Worm (Caenorhabditis elegans): ENCODE results near the gene tag-18.

The tag-18 gene

ce11 chrX:3758399-3758798 is 24.6 kb upstream of the tag-18 start, which contains the start of gene T14G12.12:
T14G12.12 (minus strand) TSS chrX:3758499.
- TF ChIP-seq flt-1 (GFP tag; IDR thresholded peaks at IDR 0.05) = no peak
- no peak for TF ChIP-seq med-1 (GFP tag; optimal IDR thresholded peaks at IDR 0.05; ENCODE audit: insufficient read depth)
- no peak for TF ChIP-seq tab-1 (GFP tag; IDR thresholded peaks at IDR 0.05)
- TF ChIP-seq ref-1 (GFP tag; conservative IDR thresholded peaks at IDR 0.05) = no peak
- TF ChIP-seq ztf-23 (GFP tag; IDR thresholded peaks at IDR 0.05) = no peak
- no peak for TF ChIP-seq T22C8.4 (GFP tag; IDR thresholded peaks at IDR 0.05)
- no peak for TF ChIP-seq ztf-29 (GFP tag; IDR thresholded peaks at IDR 0.05)
- no peak for TF ChIP-seq klf-2 (GFP tag; conservative IDR thresholded peaks at IDR 0.05)
- no peak for TF ChIP-seq cog-1 (tag; optimal IDR thresholded peaks at IDR 0.05)

ce11 chrX:3756238-3756637 is 22.4 kb upstream of the tag-18 start:
- TF ChIP-seq tab-1 (GFP tag; IDR thresholded peaks at IDR 0.05) (no peak), ztf-29 (GFP tag; IDR thresholded peaks at IDR 0.05) (no peak), ztf-23 (GFP tag; IDR thresholded peaks at IDR 0.05) (no peak), cog-1 (tag; optimal IDR thresholded peaks at IDR 0.05) (no peak), klf-2 (GFP tag; conservative IDR thresholded peaks at IDR 0.05) (no peak), ref-1 (GFP tag; conservative IDR thresholded peaks at IDR 0.05) (no peak), flt-1 (GFP tag; IDR thresholded peaks at IDR 0.05) (no peak), T22C8.4 (GFP tag; IDR thresholded peaks at IDR 0.05) (no peak), med-1 (GFP tag; optimal IDR thresholded peaks at IDR 0.05; ENCODE audit: insufficient read depth) (no peak)

DNA sequence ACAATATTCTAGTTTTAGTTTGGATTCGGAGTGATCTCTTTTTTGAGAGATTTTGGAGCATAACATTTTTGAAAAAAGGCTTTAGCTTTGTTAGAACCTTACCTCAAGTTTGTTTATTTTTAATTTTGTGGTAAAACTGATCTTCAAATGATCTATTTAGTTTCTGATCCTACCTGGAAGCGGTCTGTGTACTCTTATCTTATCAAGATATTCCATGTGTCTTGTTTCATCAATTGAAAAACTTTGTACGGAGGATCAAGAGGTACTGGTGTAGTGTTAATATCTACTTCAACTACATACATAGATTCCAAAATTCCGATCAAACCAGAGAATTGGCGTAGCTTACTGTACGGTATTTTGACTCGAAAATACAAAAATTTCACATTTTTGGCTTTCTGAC is 21.9 kb upstream of the tag-18 start:
- TF ChIP-seq cog-1 (tag; optimal IDR thresholded peaks at IDR 0.05) (no peak), tab-1 (GFP tag; IDR thresholded peaks at IDR 0.05) (no peak), T22C8.4 (GFP tag; IDR thresholded peaks at IDR 0.05) (no peak), ztf-29 (GFP tag; IDR thresholded peaks at IDR 0.05) (no peak), med-1 (GFP tag; optimal IDR thresholded peaks at IDR 0.05; ENCODE audit: insufficient read depth) (no peak), ztf-23 (GFP tag; IDR thresholded peaks at IDR 0.05) (no peak), flt-1 (GFP tag; IDR thresholded peaks at IDR 0.05) (no peak), klf-2 (GFP tag; conservative IDR thresholded peaks at IDR 0.05) (no peak)

- no peak for TF ChIP-seq med-1 (GFP tag; optimal IDR thresholded peaks at IDR 0.05; ENCODE audit: insufficient read depth)
- TF ChIP-seq klf-2 (GFP tag; conservative IDR thresholded peaks at IDR 0.05) = no peak
- 0 out of 2 replicates have a peak, but pooled peaks have one; percentile 11 for TF ChIP-seq tab-1 (GFP tag; IDR thresholded peaks at IDR 0.05)
- no peak for TF ChIP-seq ztf-23 (GFP tag; IDR thresholded peaks at IDR 0.05)
These were observed 18.6 kb upstream of the tag-18 start for ce11 chrX:3752443-3752842.

- TF ChIP-seq ztf-29 (GFP tag; IDR thresholded peaks at IDR 0.05) (no peak), T22C8.4 (GFP tag; IDR thresholded peaks at IDR 0.05) (no peak), cog-1 (tag; optimal IDR thresholded peaks at IDR 0.05) (no peak), med-1 (GFP tag; optimal IDR thresholded peaks at IDR 0.05; ENCODE audit: insufficient read depth) (no peak), tab-1 (GFP tag; IDR thresholded peaks at IDR 0.05) (no peak), klf-2 (GFP tag; conservative IDR thresholded peaks at IDR 0.05) (no peak), ztf-23 (GFP tag; IDR thresholded peaks at IDR 0.05) (no peak), ref-1 (GFP tag; conservative IDR thresholded peaks at IDR 0.05) (no peak), flt-1 (GFP tag; IDR thresholded peaks at IDR 0.05) (no peak)
These were observed 17.5 kb upstream of the tag-18 start for ce11 chrX:3751370-3751769.

- TF ChIP-seq tab-1 (GFP tag; IDR thresholded peaks at IDR 0.05) (no peak), klf-2 (GFP tag; conservative IDR thresholded peaks at IDR 0.05) (no peak), T22C8.4 (GFP tag; IDR thresholded peaks at IDR 0.05) (no peak), med-1 (GFP tag; optimal IDR thresholded peaks at IDR 0.05; ENCODE audit: insufficient read depth) (no peak), flt-1 (GFP tag; IDR thresholded peaks at IDR 0.05) (no peak), ztf-29 (GFP tag; IDR thresholded peaks at IDR 0.05) (no peak), cog-1 (tag; optimal IDR thresholded peaks at IDR 0.05) (no peak), ztf-23 (GFP tag; IDR thresholded peaks at IDR 0.05) (no peak), ref-1 (GFP tag; conservative IDR thresholded peaks at IDR 0.05) (no peak)
These were observed 9.4 kb upstream of the tag-18 start for ce11 chrX:3743190-3743589.

DNA sequence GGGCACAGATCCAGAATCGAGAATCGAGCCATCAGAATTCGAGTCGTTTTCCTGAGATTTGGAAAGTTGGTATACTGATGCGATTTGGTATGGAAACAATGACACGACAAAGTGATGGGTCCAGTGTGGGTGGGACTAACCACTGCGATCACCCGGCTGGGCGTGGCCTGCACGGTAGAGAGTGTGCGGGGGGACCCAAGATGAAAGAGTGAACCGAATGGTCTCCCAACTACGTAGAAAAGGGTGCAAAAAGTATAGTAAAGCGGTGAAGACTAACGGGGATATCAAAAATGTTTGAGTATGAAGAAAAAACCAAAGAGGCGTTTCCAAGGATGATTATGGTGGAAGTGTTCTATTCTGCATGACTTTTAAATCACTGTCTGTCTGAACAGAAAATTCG is 8.4 kb upstream of the tag-18 start, which contains the start of gene fkh-2:
Gene fkh-2 (minus strand): TSS at position 101 of the 400 bp plus-strand sequence.
- TF ChIP-seq tab-1 (GFP tag; IDR thresholded peaks at IDR 0.05) = no peak
- no peak for TF ChIP-seq ref-1 (GFP tag; conservative IDR thresholded peaks at IDR 0.05)
- TF ChIP-seq T22C8.4 (GFP tag; IDR thresholded peaks at IDR 0.05) = no peak

DNA sequence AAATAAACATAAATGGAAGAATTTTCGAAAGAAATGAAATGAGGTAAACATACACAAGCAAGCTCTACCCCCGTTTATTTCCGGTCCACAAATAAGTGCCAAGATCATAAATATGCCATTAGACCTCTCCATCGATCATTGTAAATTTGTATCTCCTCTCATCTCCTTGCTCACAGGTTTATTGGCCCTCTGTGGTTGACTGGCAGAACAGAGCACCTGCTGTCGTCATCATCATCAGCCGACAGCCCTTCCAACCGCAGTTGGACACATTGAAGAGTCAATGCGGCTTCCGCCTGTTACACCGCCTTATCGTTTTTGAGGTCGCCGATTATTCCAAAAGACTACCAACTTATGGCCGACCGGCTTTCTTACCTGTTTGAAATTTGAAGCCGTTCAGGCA is 4.8 kb upstream of the tag-18 start:
- TF ChIP-seq klf-2 (GFP tag; conservative IDR thresholded peaks at IDR 0.05) = no peak
- no peak for TF ChIP-seq flt-1 (GFP tag; IDR thresholded peaks at IDR 0.05)
- no peak for TF ChIP-seq ztf-23 (GFP tag; IDR thresholded peaks at IDR 0.05)
- TF ChIP-seq T22C8.4 (GFP tag; IDR thresholded peaks at IDR 0.05) = no peak
- TF ChIP-seq tab-1 (GFP tag; IDR thresholded peaks at IDR 0.05) = no peak
- no peak for TF ChIP-seq cog-1 (tag; optimal IDR thresholded peaks at IDR 0.05)
- no peak for TF ChIP-seq ztf-29 (GFP tag; IDR thresholded peaks at IDR 0.05)
- TF ChIP-seq ref-1 (GFP tag; conservative IDR thresholded peaks at IDR 0.05) = no peak
- TF ChIP-seq med-1 (GFP tag; optimal IDR thresholded peaks at IDR 0.05; ENCODE audit: insufficient read depth) = no peak

DNA sequence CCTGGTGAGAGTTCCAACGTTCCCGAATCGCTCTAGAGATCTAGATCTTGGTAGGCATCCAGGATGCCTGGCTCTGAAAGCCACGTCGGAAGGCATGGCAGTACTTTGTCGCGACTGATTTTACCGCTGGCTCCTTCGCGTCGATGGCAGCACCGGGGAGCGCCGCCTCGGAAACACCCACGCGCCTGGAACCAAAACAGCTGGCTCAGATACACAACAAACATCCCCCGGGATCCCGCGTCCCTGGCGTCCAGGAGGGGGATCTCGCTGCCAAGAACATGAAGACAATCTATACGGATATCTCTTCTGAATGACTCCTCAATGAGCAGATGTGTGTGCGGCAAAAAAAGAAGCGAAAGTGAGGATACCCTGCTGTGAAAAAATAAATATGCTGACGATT is 515 bp downstream of the tag-18 start:
- TF ChIP-seq flt-1 (GFP tag; IDR thresholded peaks at IDR 0.05) = no peak
- no peak for TF ChIP-seq ref-1 (GFP tag; conservative IDR thresholded peaks at IDR 0.05)
- TF ChIP-seq ztf-23 (GFP tag; IDR thresholded peaks at IDR 0.05) = no peak
- no peak for TF ChIP-seq klf-2 (GFP tag; conservative IDR thresholded peaks at IDR 0.05)
- TF ChIP-seq med-1 (GFP tag; optimal IDR thresholded peaks at IDR 0.05; ENCODE audit: insufficient read depth) = no peak
- no peak for TF ChIP-seq ztf-29 (GFP tag; IDR thresholded peaks at IDR 0.05)
- no peak for TF ChIP-seq tab-1 (GFP tag; IDR thresholded peaks at IDR 0.05)
- no peak for TF ChIP-seq T22C8.4 (GFP tag; IDR thresholded peaks at IDR 0.05)
- no peak for TF ChIP-seq cog-1 (tag; optimal IDR thresholded peaks at IDR 0.05)

DNA sequence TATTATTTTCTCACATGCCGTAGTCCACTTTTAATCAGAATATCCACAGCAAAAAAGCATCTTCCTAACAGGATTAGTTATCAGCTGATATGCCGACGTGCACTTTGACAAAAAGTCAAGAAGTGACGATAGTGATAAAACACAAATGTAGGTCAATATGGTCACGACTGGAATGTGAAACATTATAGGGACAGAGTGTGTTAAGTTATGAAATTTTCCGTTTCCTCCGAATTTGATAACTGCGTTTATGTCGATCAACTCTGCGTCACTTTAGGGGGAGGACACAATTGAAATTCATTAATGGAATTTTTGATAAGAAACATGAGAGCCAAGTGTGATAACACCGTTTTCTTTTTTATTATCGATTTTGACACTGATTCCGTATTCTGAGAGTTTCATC is 4.9 kb downstream of the tag-18 start, which contains the start of gene aex-4:
Gene aex-4 (plus strand): TSS at position 312 of the 400 bp plus-strand sequence.
- TF ChIP-seq flt-1 (GFP tag; IDR thresholded peaks at IDR 0.05) (no peak), ztf-23 (GFP tag; IDR thresholded peaks at IDR 0.05) (no peak), T22C8.4 (GFP tag; IDR thresholded peaks at IDR 0.05) (no peak), med-1 (GFP tag; optimal IDR thresholded peaks at IDR 0.05; ENCODE audit: insufficient read depth) (no peak), cog-1 (tag; optimal IDR thresholded peaks at IDR 0.05) (no peak), ztf-29 (GFP tag; IDR thresholded peaks at IDR 0.05) (no peak), klf-2 (GFP tag; conservative IDR thresholded peaks at IDR 0.05) (no peak), tab-1 (GFP tag; IDR thresholded peaks at IDR 0.05) (no peak), ref-1 (GFP tag; conservative IDR thresholded peaks at IDR 0.05) (no peak)

Measured in whole organism, midembryonic.